Fruit fly (Drosophila melanogaster): ENCODE data around the gene CG43168.

The CG43168 gene

DNA sequence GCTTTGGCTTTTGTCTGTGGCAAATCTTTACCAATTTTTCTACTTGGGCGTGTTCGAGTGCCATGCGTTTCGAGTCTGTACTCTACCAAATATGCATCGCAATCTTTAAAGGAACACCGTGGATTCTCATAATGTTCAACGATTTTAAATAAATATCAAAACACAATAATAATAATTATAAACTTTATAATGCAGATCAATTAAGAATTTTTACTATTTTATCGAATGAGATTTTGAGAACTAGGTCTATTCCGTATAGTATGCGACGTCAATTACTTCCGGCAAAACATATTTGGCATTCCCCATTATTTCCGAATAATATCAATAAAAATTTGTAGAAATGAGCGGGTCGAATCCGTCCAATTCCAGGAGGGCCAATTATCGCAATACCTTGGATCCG is at the start of gene CG43168:
Gene CG43168 (plus strand): TSS at position 301 of the 400 bp plus-strand sequence.
- no peak for TF ChIP-seq ovo (GFP tag; optimal IDR thresholded peaks at IDR 0.05)
- no peak for TF ChIP-seq cnc (optimal IDR thresholded peaks at IDR 0.05)
- TF ChIP-seq CG12768 (GFP tag; optimal IDR thresholded peaks at IDR 0.05): no peak
- TF ChIP-seq Hr96 (GFP tag; optimal IDR thresholded peaks at IDR 0.05): no peak
- TF ChIP-seq bab1 (GFP tag; optimal IDR thresholded peaks at IDR 0.05): no peak
- no peak for TF ChIP-seq CG11617 (GFP tag; optimal IDR thresholded peaks at IDR 0.05)
- TF ChIP-seq cic (GFP tag; optimal IDR thresholded peaks at IDR 0.05): no peak
- no peak for TF ChIP-seq toe (GFP tag; optimal IDR thresholded peaks at IDR 0.05)
- no peak for TF ChIP-seq CG14711 (tag; optimal IDR thresholded peaks at IDR 0.05)
- no peak for TF ChIP-seq CG7101 (tag; optimal IDR thresholded peaks at IDR 0.05)
- TF ChIP-seq CG7045 (GFP tag; optimal IDR thresholded peaks at IDR 0.05): no peak
- TF ChIP-seq Mnt (GFP tag; optimal IDR thresholded peaks at IDR 0.05): no peak
- TF ChIP-seq kay (GFP tag; ENCODE audit: borderline replicate concordance): no peak
- TF ChIP-seq tj (GFP tag; optimal IDR thresholded peaks at IDR 0.05): no peak
- no peak for TF ChIP-seq Clk (GFP tag; optimal IDR thresholded peaks at IDR 0.05)
- no peak for TF ChIP-seq Crg-1 (GFP tag; optimal IDR thresholded peaks at IDR 0.05)

dm6 chr3L:6232261-6232660 is 43.3 kb upstream of the CG43168 start, which contains the start of gene CG13299:
Gene CG13299 (minus strand): TSS chr3L:6232361.
- TF ChIP-seq CG7045 (GFP tag; optimal IDR thresholded peaks at IDR 0.05) (no peak), CG5204 (GFP tag; optimal IDR thresholded peaks at IDR 0.05) (no peak), toe (GFP tag; optimal IDR thresholded peaks at IDR 0.05) (no peak), Clk (GFP tag; optimal IDR thresholded peaks at IDR 0.05) (no peak), pad (GFP tag; optimal IDR thresholded peaks at IDR 0.05) (no peak), Hr96 (GFP tag; optimal IDR thresholded peaks at IDR 0.05) (no peak), CG12768 (GFP tag; optimal IDR thresholded peaks at IDR 0.05) (no peak), ovo (GFP tag; optimal IDR thresholded peaks at IDR 0.05) (no peak)

- TF ChIP-seq bab1 (GFP tag; optimal IDR thresholded peaks at IDR 0.05) (no peak), CG7045 (GFP tag; optimal IDR thresholded peaks at IDR 0.05) (no peak), pad (GFP tag; optimal IDR thresholded peaks at IDR 0.05) (no peak), toe (GFP tag; optimal IDR thresholded peaks at IDR 0.05) (no peak), CG33017 (tag; optimal IDR thresholded peaks at IDR 0.05) (no peak), CG11617 (GFP tag; optimal IDR thresholded peaks at IDR 0.05) (no peak), CG5204 (GFP tag; optimal IDR thresholded peaks at IDR 0.05) (no peak), CG1620 (GFP tag; optimal IDR thresholded peaks at IDR 0.05) (no peak)
Measured at dm6 chr3L:6233281-6233680, 42.3 kb upstream of the CG43168 start, which contains the start of gene BG642312. Gene BG642312 (minus strand): TSS chr3L:6233381.

DNA sequence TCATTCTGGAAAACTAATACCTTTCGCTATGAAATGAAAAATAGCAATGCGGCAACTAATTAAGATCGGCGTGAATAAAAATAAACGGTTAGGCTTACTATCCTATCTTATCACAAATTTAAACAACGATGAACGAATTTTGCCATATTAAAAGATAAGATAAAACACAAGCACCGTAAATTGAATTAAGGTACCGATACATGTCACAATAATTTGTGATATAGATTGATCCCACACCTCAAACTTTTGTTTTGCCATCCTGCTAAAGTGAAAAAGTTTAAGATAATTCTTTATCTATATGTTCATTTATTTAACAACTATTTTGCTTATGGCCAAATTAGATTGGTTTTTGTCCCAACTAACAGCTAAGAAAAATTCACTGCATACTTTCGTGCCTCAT is 41.6 kb upstream of the CG43168 start, which contains the start of gene CG42714:
Gene CG42714 (minus strand): TSS at position 22 of the 400 bp plus-strand sequence.
- no peak for TF ChIP-seq ovo (GFP tag; optimal IDR thresholded peaks at IDR 0.05)
- no peak for TF ChIP-seq tj (GFP tag; optimal IDR thresholded peaks at IDR 0.05)
- TF ChIP-seq CG11617 (GFP tag; optimal IDR thresholded peaks at IDR 0.05): no peak
- TF ChIP-seq pad (GFP tag; optimal IDR thresholded peaks at IDR 0.05): no peak
- no peak for TF ChIP-seq kay (GFP tag; ENCODE audit: borderline replicate concordance)
- no peak for TF ChIP-seq cic (GFP tag; optimal IDR thresholded peaks at IDR 0.05)
- no peak for TF ChIP-seq cnc (optimal IDR thresholded peaks at IDR 0.05)
- no peak for TF ChIP-seq CG5204 (GFP tag; optimal IDR thresholded peaks at IDR 0.05)
- no peak for TF ChIP-seq CG7045 (GFP tag; optimal IDR thresholded peaks at IDR 0.05)
- TF ChIP-seq CG12768 (GFP tag; optimal IDR thresholded peaks at IDR 0.05): no peak
- TF ChIP-seq Mnt (GFP tag; optimal IDR thresholded peaks at IDR 0.05): no peak
- TF ChIP-seq Hr96 (GFP tag; optimal IDR thresholded peaks at IDR 0.05): no peak
- TF ChIP-seq CG14711 (tag; optimal IDR thresholded peaks at IDR 0.05): no peak
- TF ChIP-seq CG1620 (GFP tag; optimal IDR thresholded peaks at IDR 0.05): no peak
- no peak for TF ChIP-seq Crg-1 (GFP tag; optimal IDR thresholded peaks at IDR 0.05)
- TF ChIP-seq bab1 (GFP tag; optimal IDR thresholded peaks at IDR 0.05): no peak

DNA sequence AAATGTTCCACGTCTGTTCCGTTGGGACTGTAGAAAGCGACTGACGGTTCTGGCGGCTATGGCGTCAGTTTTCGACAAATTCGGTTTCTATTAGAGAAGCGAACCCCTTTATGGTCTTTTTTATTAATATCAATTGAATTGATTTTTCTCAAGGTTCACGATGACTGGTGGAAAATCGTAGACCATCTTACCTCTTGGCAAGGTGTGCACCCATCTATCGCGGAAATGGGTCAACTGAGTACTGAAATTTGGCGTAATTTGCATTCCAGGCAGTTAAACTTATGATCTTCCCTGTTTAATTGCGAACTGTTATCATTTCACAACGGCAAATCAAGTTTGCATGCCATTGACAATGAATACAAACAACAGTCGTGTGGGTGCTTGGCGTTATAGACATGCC is 35.6 kb upstream of the CG43168 start, which contains the start of gene CG10226:
Gene CG10226 (minus strand): TSS at position 101 of the 400 bp plus-strand sequence.
- no peak for TF ChIP-seq toe (GFP tag; optimal IDR thresholded peaks at IDR 0.05)

- TF ChIP-seq CG11617 (GFP tag; optimal IDR thresholded peaks at IDR 0.05) (no peak), cic (GFP tag; optimal IDR thresholded peaks at IDR 0.05) (no peak), Hr96 (GFP tag; optimal IDR thresholded peaks at IDR 0.05) (no peak), CG33017 (tag; optimal IDR thresholded peaks at IDR 0.05) (no peak), Crg-1 (GFP tag; optimal IDR thresholded peaks at IDR 0.05) (no peak), CG5204 (GFP tag; optimal IDR thresholded peaks at IDR 0.05) (no peak), bab1 (GFP tag; optimal IDR thresholded peaks at IDR 0.05) (no peak), CG1620 (GFP tag; optimal IDR thresholded peaks at IDR 0.05) (no peak), CG14711 (tag; optimal IDR thresholded peaks at IDR 0.05) (no peak), cnc (optimal IDR thresholded peaks at IDR 0.05) (no peak), pad (GFP tag; optimal IDR thresholded peaks at IDR 0.05) (no peak), toe (GFP tag; optimal IDR thresholded peaks at IDR 0.05) (no peak), Clk (GFP tag; optimal IDR thresholded peaks at IDR 0.05) (no peak), tj (GFP tag; optimal IDR thresholded peaks at IDR 0.05) (no peak)
Measured at dm6 chr3L:6245646-6246045, 29.9 kb upstream of the CG43168 start, which contains the start of gene Mdr65. Gene Mdr65 (minus strand): TSS chr3L:6245746.

Measured in whole organism, adult.